Fruit fly (Drosophila melanogaster) whole organism, wandering third instar larva: Measurements from ENCODE around the gene Hsp70Ba.
A peak's percentile ranks its signal among the peaks of the same experiment; 100 is the strongest.
"Not testable (repeated sequence)": the region's sequence is repeated elsewhere in the genome, so short reads cannot be mapped to it uniquely, and the experiment has no call there.

ENCODE experiments used
- CG32264 ChIP-seq: fragments of 200-800 bp; sonication (Bioruptor generic); optimal IDR thresholded peaks from 2 replicates; lab custom pipeline; 2016; ENCODE audit warnings: missing biosample characterization, missing genetic modification characterization
- CG9705 ChIP-seq: fragments of 200-800 bp; sonication (Bioruptor generic); optimal IDR thresholded peaks from 2 replicates; lab custom pipeline; 2018; ENCODE audit warnings: missing biosample characterization, mild to moderate bottlenecking, missing genetic modification characterization
- CrebA ChIP-seq: fragments of 200-800 bp; sonication (Bioruptor generic); optimal IDR thresholded peaks from 2 replicates; lab custom pipeline; 2016; ENCODE audit warnings: missing biosample characterization, mild to moderate bottlenecking, missing genetic modification characterization, borderline replicate concordance
- HLH106 ChIP-seq: fragments of 200-800 bp; optimal IDR thresholded peaks from 3 replicates; lab custom pipeline; 2019; ENCODE audit warnings: missing biosample characterization, mild to moderate bottlenecking, missing genetic modification characterization, moderate library complexity
- Hnf4 ChIP-seq: fragments of 200-800 bp; sonication (Bioruptor generic); optimal IDR thresholded peaks from 2 replicates; lab custom pipeline; 2016; ENCODE audit warnings: missing biosample characterization, mild to moderate bottlenecking, missing genetic modification characterization
- Jra ChIP-seq: sonication (Bioruptor generic); optimal IDR thresholded peaks from 2 replicates; lab custom pipeline; 2016; ENCODE audit warnings: missing biosample characterization, missing genetic modification characterization
- Myc ChIP-seq: fragments of >200 bp; optimal IDR thresholded peaks from 2 replicates; lab custom pipeline; 2017
- OdsH ChIP-seq: fragments of 200-800 bp; sonication (Bioruptor generic); optimal IDR thresholded peaks from 2 replicates; lab custom pipeline; 2016; ENCODE audit warnings: missing biosample characterization, mild to moderate bottlenecking, missing genetic modification characterization
- Rel ChIP-seq, 2 experiments: fragments of 200-800 bp; sonication (Bioruptor generic) in 1 of 2; optimal IDR thresholded peaks; 2 replicates in 1 of 2; 3 replicates in 1 of 2; lab custom pipeline; 2016 to 2019; ENCODE audit warnings: mild to moderate bottlenecking in 2 of 2, missing biosample characterization in 2 of 2, missing genetic modification characterization in 2 of 2, moderate library complexity in 1 of 2
- br ChIP-seq: fragments of 200-800 bp; sonication (Bioruptor generic); optimal IDR thresholded peaks from 2 replicates; lab custom pipeline; 2016; ENCODE audit warnings: missing biosample characterization, missing genetic modification characterization
- brk ChIP-seq: fragments of 200-800 bp; sonication (Bioruptor generic); optimal IDR thresholded peaks from 2 replicates; lab custom pipeline; 2016; ENCODE audit warnings: missing biosample characterization, mild to moderate bottlenecking, missing genetic modification characterization
- dl ChIP-seq, 2 experiments: fragments of 175-275, 200-275 bp in 1 of 2; fragments of 200-275 bp in 1 of 2; sonication (Bioruptor generic); optimal IDR thresholded peaks; lab custom pipeline; 2018; ENCODE audit warnings: mild to moderate bottlenecking in 2 of 2, missing biosample characterization in 2 of 2, missing genetic modification characterization in 2 of 2, moderate library complexity in 2 of 2; ENCODE audit not compliant: partially characterized antibody in 2 of 2, insufficient read depth in 1 of 2
- dmrt93B ChIP-seq: fragments of 200-800 bp; sonication (Bioruptor generic); optimal IDR thresholded peaks from 2 replicates; lab custom pipeline; 2018; ENCODE audit warnings: missing biosample characterization, mild to moderate bottlenecking, missing genetic modification characterization
- dsf ChIP-seq: sonication (Bioruptor generic); optimal IDR thresholded peaks from 2 replicates; lab custom pipeline; 2016; ENCODE audit warnings: missing biosample characterization, missing genetic modification characterization, borderline replicate concordance
- foxo ChIP-seq, 2 experiments: fragments of 200-800 bp; sonication (Bioruptor generic); optimal IDR thresholded peaks; 2 replicates in 1 of 2; 3 replicates in 1 of 2; lab custom pipeline; 2016 to 2017; ENCODE audit warnings: missing biosample characterization in 2 of 2, missing genetic modification characterization in 2 of 2
- fru ChIP-seq: fragments of 200-800 bp; sonication (Bioruptor generic); optimal IDR thresholded peaks from 3 replicates; lab custom pipeline; 2016; ENCODE audit warnings: missing biosample characterization, mild to moderate bottlenecking, missing genetic modification characterization
- lola ChIP-seq: fragments of >200 bp; optimal IDR thresholded peaks from 2 replicates; lab custom pipeline; 2017; ENCODE audit warnings: missing biosample characterization, missing genetic modification characterization
- pan ChIP-seq: fragments of >200 bp; optimal IDR thresholded peaks from 2 replicates; lab custom pipeline; 2017
- psq ChIP-seq: fragments of 200-800 bp; sonication (Bioruptor generic); optimal IDR thresholded peaks from 3 replicates; lab custom pipeline; 2017; ENCODE audit warnings: missing biosample characterization, mild to moderate bottlenecking, missing genetic modification characterization, moderate library complexity
- rgr ChIP-seq: fragments of 200-800 bp; sonication (Bioruptor generic); optimal IDR thresholded peaks from 3 replicates; lab custom pipeline; 2016; ENCODE audit warnings: missing biosample characterization, mild to moderate bottlenecking, missing genetic modification characterization
- sage ChIP-seq: fragments of 200-800 bp; sonication (Bioruptor generic); optimal IDR thresholded peaks from 2 replicates; lab custom pipeline; 2016; ENCODE audit warnings: missing biosample characterization, mild to moderate bottlenecking, missing genetic modification characterization
- tai ChIP-seq: sonication (Bioruptor generic); optimal IDR thresholded peaks from 2 replicates; lab custom pipeline; 2016; ENCODE audit warnings: missing biosample characterization, missing genetic modification characterization
- usp ChIP-seq: fragments of >200 bp; optimal IDR thresholded peaks from 2 replicates; lab custom pipeline; 2017; ENCODE audit warnings: missing biosample characterization, missing genetic modification characterization

Hsp70Ba gene

DNA sequence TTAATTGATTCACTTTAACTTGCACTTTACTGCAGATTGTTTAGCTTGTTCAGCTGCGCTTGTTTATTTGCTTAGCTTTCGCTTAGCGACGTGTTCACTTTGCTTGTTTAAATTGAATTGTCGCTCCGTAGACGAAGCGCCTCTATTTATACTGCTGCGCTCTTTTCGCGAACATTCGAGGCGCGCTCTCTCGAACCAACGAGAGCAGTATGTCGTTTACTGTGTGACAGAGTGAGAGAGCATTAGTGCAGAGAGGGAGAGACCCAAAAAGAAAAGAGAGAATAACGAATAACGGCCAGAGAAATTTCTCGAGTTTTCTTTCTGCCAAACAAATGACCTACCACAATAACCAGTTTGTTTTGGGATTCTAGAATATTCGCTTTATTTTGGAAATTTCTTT, at the start of gene Hsp70Ba:
Gene Hsp70Ba (minus strand): TSS at position 102 of the 400 bp plus-strand sequence.
- not testable (repeated sequence) for TF ChIP-seq rgr (GFP tag; lab: Kevin White, UChicago); tai (GFP tag; lab: Kevin White, UChicago); lola
- TF ChIP-seq, all 38 proteins: peak for 0; not testable (repeated sequence) for 38

DNA sequence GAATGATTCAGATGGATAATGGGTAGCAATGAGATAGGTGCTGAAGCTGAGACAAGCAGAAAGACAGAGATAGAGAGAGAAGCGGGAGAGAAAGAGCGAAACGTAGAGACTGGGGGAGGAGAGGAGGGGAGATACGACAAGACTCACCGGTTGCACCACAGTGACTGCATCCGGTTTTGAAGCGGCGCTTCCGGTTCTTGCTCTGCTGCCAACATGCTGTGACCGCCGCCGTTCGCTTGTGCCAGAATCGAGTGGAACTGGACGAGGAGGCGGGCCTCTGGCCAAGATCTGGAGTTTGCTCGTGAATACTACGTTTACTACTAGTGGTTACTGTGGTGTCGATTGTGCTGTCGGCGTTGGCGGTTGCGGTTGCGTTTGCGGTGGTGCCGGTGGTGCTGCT, 47.4 kb upstream of the Hsp70Ba start:
- TF ChIP-seq dl (GFP tag; optimal IDR thresholded peaks at IDR 0.05; lab: Kevin White, UChicago; ENCODE audit: insufficient read depth in 1 of 2, partially characterized antibody in 2 of 2) = no peak
- TF ChIP-seq usp (GFP tag; lab: Kevin White, UChicago) = no peak
- no peak for TF ChIP-seq dmrt93B (GFP tag; lab: Kevin White, UChicago)
- no peak for TF ChIP-seq foxo (GFP tag; optimal IDR thresholded peaks at IDR 0.05; lab: Kevin White, UChicago)
- TF ChIP-seq Myc (lab: Kevin White, UChicago) = no peak
- TF ChIP-seq CrebA (GFP tag; lab: Kevin White, UChicago) = no peak
- TF ChIP-seq br (GFP tag; lab: Kevin White, UChicago) = no peak
- TF ChIP-seq, all 38 proteins: peak for 0

DNA sequence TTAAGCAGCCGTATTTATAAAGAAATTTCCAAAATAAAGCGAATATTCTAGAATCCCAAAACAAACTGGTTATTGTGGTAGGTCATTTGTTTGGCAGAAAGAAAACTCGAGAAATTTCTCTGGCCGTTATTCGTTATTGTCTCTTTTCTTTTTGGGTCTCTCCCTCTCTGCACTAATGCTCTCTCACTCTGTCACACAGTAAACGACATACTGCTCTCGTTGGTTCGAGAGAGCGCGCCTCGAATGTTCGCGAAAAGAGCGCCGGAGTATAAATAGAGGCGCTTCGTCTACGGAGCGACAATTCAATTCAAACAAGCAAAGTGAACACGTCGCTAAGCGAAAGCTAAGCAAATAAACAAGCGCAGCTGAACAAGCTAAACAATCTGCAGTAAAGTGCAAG, 41.2 kb upstream of the Hsp70Ba start, which contains the start of gene Hsp70Bc:
Gene Hsp70Bc (plus strand): TSS at position 301 of the 400 bp plus-strand sequence.
- TF ChIP-seq sage; fru; dl (GFP tag; optimal IDR thresholded peaks at IDR 0.05; lab: Kevin White, UChicago; ENCODE audit: insufficient read depth in 1 of 2, partially characterized antibody in 2 of 2): not testable (repeated sequence)
- TF ChIP-seq, all 38 proteins: peak for 0; not testable (repeated sequence) for 38

DNA sequence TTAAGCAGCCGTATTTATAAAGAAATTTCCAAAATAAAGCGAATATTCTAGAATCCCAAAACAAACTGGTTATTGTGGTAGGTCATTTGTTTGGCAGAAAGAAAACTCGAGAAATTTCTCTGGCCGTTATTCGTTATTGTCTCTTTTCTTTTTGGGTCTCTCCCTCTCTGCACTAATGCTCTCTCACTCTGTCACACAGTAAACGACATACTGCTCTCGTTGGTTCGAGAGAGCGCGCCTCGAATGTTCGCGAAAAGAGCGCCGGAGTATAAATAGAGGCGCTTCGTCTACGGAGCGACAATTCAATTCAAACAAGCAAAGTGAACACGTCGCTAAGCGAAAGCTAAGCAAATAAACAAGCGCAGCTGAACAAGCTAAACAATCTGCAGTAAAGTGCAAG, 37.9 kb upstream of the Hsp70Ba start, which contains the start of gene Hsp70Bb:
Gene Hsp70Bb (plus strand): TSS at position 301 of the 400 bp plus-strand sequence.
- TF ChIP-seq Myc (lab: Kevin White, UChicago); psq (GFP tag; lab: Kevin White, UChicago); Jra (GFP tag; lab: Kevin White, UChicago): not testable (repeated sequence)
- TF ChIP-seq, all 38 proteins: peak for 0; not testable (repeated sequence) for 38

DNA sequence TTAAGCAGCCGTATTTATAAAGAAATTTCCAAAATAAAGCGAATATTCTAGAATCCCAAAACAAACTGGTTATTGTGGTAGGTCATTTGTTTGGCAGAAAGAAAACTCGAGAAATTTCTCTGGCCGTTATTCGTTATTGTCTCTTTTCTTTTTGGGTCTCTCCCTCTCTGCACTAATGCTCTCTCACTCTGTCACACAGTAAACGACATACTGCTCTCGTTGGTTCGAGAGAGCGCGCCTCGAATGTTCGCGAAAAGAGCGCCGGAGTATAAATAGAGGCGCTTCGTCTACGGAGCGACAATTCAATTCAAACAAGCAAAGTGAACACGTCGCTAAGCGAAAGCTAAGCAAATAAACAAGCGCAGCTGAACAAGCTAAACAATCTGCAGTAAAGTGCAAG, 34.6 kb upstream of the Hsp70Ba start, which contains the start of gene Hsp70Bbb:
Gene Hsp70Bbb (plus strand): TSS at position 301 of the 400 bp plus-strand sequence.
- TF ChIP-seq CrebA (GFP tag; lab: Kevin White, UChicago); Jra (GFP tag; lab: Kevin White, UChicago); Rel (GFP tag; optimal IDR thresholded peaks at IDR 0.05; lab: Kevin White, UChicago); Rel (tag; optimal IDR thresholded peaks at IDR 0.05; lab: Kevin White, UChicago): not testable (repeated sequence)

DNA sequence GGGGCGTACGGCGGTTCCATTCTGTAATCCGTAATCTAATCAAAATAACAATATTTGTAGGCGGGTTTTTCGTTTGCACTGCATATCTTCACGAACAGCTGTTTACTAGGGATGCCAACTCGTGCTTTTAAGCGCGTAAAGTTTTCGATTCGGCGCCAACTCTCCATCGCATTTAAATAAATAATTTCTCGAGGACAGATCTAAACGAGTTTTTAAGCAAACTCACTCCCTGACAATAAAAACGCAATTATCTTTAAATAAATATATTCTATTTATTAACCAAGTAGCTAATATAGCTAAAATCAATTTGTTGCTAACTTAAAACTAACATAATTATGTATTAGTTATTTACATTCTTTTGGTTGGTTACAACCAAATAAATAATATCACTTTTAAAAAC, 2.4 kb downstream of the Hsp70Ba start, which contains the start of gene CG5608:
Gene CG5608 (minus strand): TSS at position 101 of the 400 bp plus-strand sequence.
- not testable (repeated sequence) for TF ChIP-seq dsf; usp (GFP tag; lab: Kevin White, UChicago); Myc (lab: Kevin White, UChicago)
- TF ChIP-seq, all 38 proteins: peak for 0; not testable (repeated sequence) for 38

DNA sequence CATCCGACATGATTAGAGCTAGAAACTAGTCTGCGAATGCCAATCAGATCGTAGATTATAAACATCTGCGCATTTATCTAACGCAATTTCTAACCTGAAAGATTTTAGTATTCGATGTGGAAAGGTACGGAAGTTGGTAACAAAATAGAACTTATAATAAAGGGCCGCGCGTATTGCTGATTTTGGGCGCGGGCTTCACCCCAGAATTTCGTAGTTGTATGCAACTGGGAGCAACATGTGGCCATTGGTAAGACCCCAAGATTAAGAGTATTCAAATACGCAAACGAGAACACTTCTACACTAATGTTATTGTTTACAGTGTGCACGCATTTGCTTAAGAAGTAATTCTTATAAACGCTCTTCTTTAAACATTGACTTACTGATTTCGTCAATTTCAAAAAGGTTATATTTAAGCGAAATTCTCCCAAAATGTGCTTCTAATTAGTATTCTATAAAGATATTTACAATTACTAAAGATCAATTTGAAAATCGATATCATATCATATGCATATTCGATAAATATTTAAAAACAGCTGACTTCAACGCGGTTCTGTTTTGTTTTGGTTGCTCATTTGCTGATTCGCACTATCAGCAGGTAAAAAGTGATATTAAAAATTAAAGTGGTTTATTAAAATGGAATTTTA, 7.6 kb downstream of the Hsp70Ba start, which contains the start of the genes CG5961 and Polr3C:
Gene CG5961 (minus strand): TSS at position 416 of the 644 bp plus-strand sequence.
Gene Polr3C (plus strand): TSS at position 536 of the 644 bp plus-strand sequence.
- TF ChIP-seq br (GFP tag; lab: Kevin White, UChicago) = no peak
- no peak for TF ChIP-seq rgr (GFP tag; lab: Kevin White, UChicago)
- TF ChIP-seq pan (lab: Kevin White, UChicago) = no peak
- TF ChIP-seq HLH106 = no peak
- no peak for TF ChIP-seq brk (GFP tag; lab: Kevin White, UChicago)
- TF ChIP-seq Rel (GFP tag; optimal IDR thresholded peaks at IDR 0.05; lab: Kevin White, UChicago) = no peak
- TF ChIP-seq Rel (tag; optimal IDR thresholded peaks at IDR 0.05; lab: Kevin White, UChicago) = peak; percentile 11
- no peak for TF ChIP-seq dmrt93B (GFP tag; lab: Kevin White, UChicago)
- no peak for TF ChIP-seq OdsH (GFP tag; lab: Kevin White, UChicago)
- no peak for TF ChIP-seq CG9705 (GFP tag; lab: Kevin White, UChicago)
- no peak for TF ChIP-seq Hnf4 (GFP tag; lab: Kevin White, UChicago)
- TF ChIP-seq psq (GFP tag; lab: Kevin White, UChicago) = peak; percentile 91
- TF ChIP-seq Myc (lab: Kevin White, UChicago) = peak; percentile 23
- no peak for TF ChIP-seq CG32264
